Worm (Caenorhabditis elegans) whole organism, mixed stage, embryonic: ENCODE data around the gene F38E9.4.

Experiments
- cnd-1 ChIP-seq: fragments of 200-800 bp; sonication (Bioruptor generic); optimal IDR thresholded peaks from 2 replicates; lab custom pipeline; 2018; ENCODE audit warnings: mild to moderate bottlenecking, missing genetic modification characterization, missing compliant biosample characterization
- elt-1 ChIP-seq: sonication (generic microtip); optimal IDR thresholded peaks from 2 replicates; lab custom pipeline; 2017; ENCODE audit warnings: missing genetic modification characterization, mild to moderate bottlenecking, missing compliant biosample characterization, antibody characterized with exemption, moderate library complexity, borderline replicate concordance; ENCODE audit not compliant: insufficient read depth
- mep-1 ChIP-seq: fragments of 150-350 bp; optimal IDR thresholded peaks from 2 replicates; lab custom pipeline; 2017; ENCODE audit warnings: missing biosample characterization, missing genetic modification reagents, missing genetic modification characterization, inconsistent platforms
- nhr-76 ChIP-seq: sonication (generic microtip); optimal IDR thresholded peaks from 2 replicates; lab custom pipeline; 2017; ENCODE audit warnings: missing biosample characterization, missing genetic modification characterization
- unc-39 ChIP-seq: fragments of 150-350 bp; optimal IDR thresholded peaks from 2 replicates; lab custom pipeline; 2014; ENCODE audit warnings: missing biosample characterization, missing genetic modification characterization

DNA sequence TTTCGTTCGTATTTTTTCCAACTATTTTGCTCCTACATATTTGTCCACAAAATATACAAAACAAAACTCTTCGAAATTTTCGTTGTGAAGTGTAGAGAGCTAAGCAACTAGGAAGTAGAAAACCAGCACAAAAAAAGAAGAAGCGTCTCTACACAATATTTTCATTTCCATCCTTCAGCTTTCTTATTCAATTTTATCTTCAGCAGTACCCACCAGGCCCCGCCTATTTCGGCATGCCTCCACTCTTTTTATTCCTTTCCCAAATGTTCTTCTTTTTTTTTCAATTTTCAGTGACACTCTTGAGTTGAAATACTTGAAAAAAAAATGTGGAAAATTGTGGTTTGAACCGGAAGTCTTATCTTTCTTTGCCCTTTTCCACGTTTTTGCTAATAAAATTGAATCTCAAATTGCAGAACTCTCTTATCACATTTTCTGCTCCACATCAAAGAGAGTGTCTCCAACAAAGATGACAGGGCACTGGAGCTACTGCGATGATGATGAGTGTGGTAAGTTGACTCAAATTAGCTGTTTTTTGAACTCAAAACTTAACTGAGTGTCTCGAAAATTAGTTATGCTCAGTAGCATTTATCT, 35.4 kb downstream of the F38E9.4 start, which contains the start of gene cah-3:
- TF ChIP-seq unc-39 (tag; lab: Kevin White, UChicago): no peak
- no peak for TF ChIP-seq nhr-76 (tag; lab: Kevin White, UChicago)
- TF ChIP-seq mep-1: no peak
- TF ChIP-seq cnd-1: no peak
- no peak for TF ChIP-seq elt-1 (tag; lab: Kevin White, UChicago)
